Fruit fly (Drosophila melanogaster) whole organism, embryonic: ENCODE data around the gene Dsp1.

Experiments
- Atf3 ChIP-seq: fragments of 200-800 bp; sonication (Bioruptor generic); optimal IDR thresholded peaks from 3 replicates; lab custom pipeline; 2016; ENCODE audit warnings: missing biosample characterization, missing genetic modification characterization
- B-H2 ChIP-seq: fragments of 200-800 bp; sonication (Bioruptor generic); optimal IDR thresholded peaks from 2 replicates; lab custom pipeline; 2018; ENCODE audit warnings: missing biosample characterization, mild to moderate bottlenecking, missing genetic modification characterization
- BEAF-32 ChIP-seq: fragments of 200-800 bp; sonication (Bioruptor generic); optimal IDR thresholded peaks from 3 replicates; lab custom pipeline; 2017; ENCODE audit warnings: missing biosample characterization, missing genetic modification characterization, mild to moderate bottlenecking, moderate library complexity, missing genetic modification reagents
- CG10147 ChIP-seq: fragments of 200-800 bp; sonication (Bioruptor generic); optimal IDR thresholded peaks from 2 replicates; lab custom pipeline; 2019; ENCODE audit warnings: missing biosample characterization, mild to moderate bottlenecking, missing genetic modification characterization, moderate library complexity
- CG10565 ChIP-seq: fragments of 200-800 bp; sonication (Bioruptor generic); optimal IDR thresholded peaks from 3 replicates; lab custom pipeline; 2016; ENCODE audit warnings: missing biosample characterization, mild to moderate bottlenecking, missing genetic modification characterization
- CG11093 ChIP-seq: fragments of 200-800 bp; sonication (Bioruptor generic); IDR thresholded peaks from 3 replicates; pipeline ENCODE4 v1.3.6; 2022; ENCODE audit warnings: missing biosample characterization, missing genetic modification characterization
- CG12071 ChIP-seq: fragments of 200-800 bp; sonication (Bioruptor generic); optimal IDR thresholded peaks from 3 replicates; lab custom pipeline; 2018; ENCODE audit warnings: missing biosample characterization, mild to moderate bottlenecking, missing genetic modification characterization
- CG12769 ChIP-seq: fragments of 200-800 bp; sonication (Bioruptor generic); optimal IDR thresholded peaks from 2 replicates; lab custom pipeline; 2019; ENCODE audit warnings: missing biosample characterization, mild to moderate bottlenecking, missing genetic modification characterization, moderate library complexity
- CG12942 ChIP-seq: fragments of 200-800 bp; sonication (Bioruptor generic); optimal IDR thresholded peaks from 3 replicates; lab custom pipeline; 2016; ENCODE audit warnings: missing biosample characterization, missing genetic modification characterization
- CG16779 ChIP-seq: fragments of 200-800 bp; sonication (Bioruptor generic); IDR thresholded peaks from 2 replicates; pipeline ENCODE4 v1.3.6; 2022; ENCODE audit warnings: missing biosample characterization, missing genetic modification characterization
- CG2116 ChIP-seq: fragments of 200-800 bp; sonication (Bioruptor generic); optimal IDR thresholded peaks from 3 replicates; lab custom pipeline; 2018; ENCODE audit warnings: missing biosample characterization, mild to moderate bottlenecking, missing genetic modification characterization
- CG3281 ChIP-seq: fragments of 200-800 bp; sonication (Bioruptor generic); optimal IDR thresholded peaks from 3 replicates; lab custom pipeline; 2017; ENCODE audit warnings: missing biosample characterization, mild to moderate bottlenecking, missing genetic modification characterization
- CG5180 ChIP-seq: fragments of 200-800 bp; sonication (Bioruptor generic); optimal IDR thresholded peaks from 3 replicates; lab custom pipeline; 2017; ENCODE audit warnings: missing biosample characterization, missing genetic modification characterization, mild to moderate bottlenecking, moderate library complexity, missing genetic modification reagents
- CG5953 ChIP-seq: fragments of 200-800 bp; sonication (Bioruptor generic); IDR thresholded peaks from 2 replicates; pipeline ENCODE4 v1.3.6; 2022; ENCODE audit warnings: missing biosample characterization, missing genetic modification characterization
- CG8089 ChIP-seq: fragments of 200-800 bp; sonication (Bioruptor generic); optimal IDR thresholded peaks from 3 replicates; lab custom pipeline; 2016; ENCODE audit warnings: missing biosample characterization, missing genetic modification characterization
- CG8281 ChIP-seq: fragments of 200-800 bp; sonication (Bioruptor generic); optimal IDR thresholded peaks from 2 replicates; lab custom pipeline; 2018; ENCODE audit warnings: missing biosample characterization, mild to moderate bottlenecking, missing genetic modification characterization, moderate library complexity
- CG8359 ChIP-seq: fragments of 200-800 bp; sonication (Bioruptor generic); optimal IDR thresholded peaks from 2 replicates; lab custom pipeline; 2017; ENCODE audit warnings: missing biosample characterization, mild to moderate bottlenecking, missing genetic modification characterization, borderline replicate concordance
- CG8924 ChIP-seq: fragments of 200-800 bp; optimal IDR thresholded peaks from 3 replicates; lab custom pipeline; 2019; ENCODE audit warnings: missing biosample characterization, mild to moderate bottlenecking, missing genetic modification characterization, moderate library complexity
- CG9437 ChIP-seq: fragments of 200-800 bp; sonication (Bioruptor generic); optimal IDR thresholded peaks from 2 replicates; lab custom pipeline; 2018; ENCODE audit warnings: missing biosample characterization, mild to moderate bottlenecking, missing genetic modification characterization
- CkIIα-i1 ChIP-seq: fragments of 200-800 bp; sonication (Bioruptor generic); IDR thresholded peaks from 2 replicates; pipeline ENCODE4 v1.3.6; 2022; ENCODE audit warnings: missing biosample characterization, missing genetic modification characterization
- Deaf1 ChIP-seq: fragments of 200-800 bp; optimal IDR thresholded peaks from 3 replicates; lab custom pipeline; 2019; ENCODE audit warnings: missing biosample characterization, mild to moderate bottlenecking, missing genetic modification characterization, moderate library complexity
- Dp ChIP-seq: fragments of 200-800 bp; sonication (Bioruptor generic); optimal IDR thresholded peaks from 2 replicates; lab custom pipeline; 2018; ENCODE audit warnings: missing biosample characterization, mild to moderate bottlenecking, missing genetic modification characterization, moderate library complexity
- E2f1 ChIP-seq: fragments of 200-800 bp; sonication (Bioruptor generic); IDR thresholded peaks from 2 replicates; pipeline ENCODE4 v1.3.6; 2022; ENCODE audit warnings: missing biosample characterization, missing genetic modification characterization
- Fer3 ChIP-seq: fragments of 200-800 bp; sonication (Bioruptor generic); optimal IDR thresholded peaks from 2 replicates; lab custom pipeline; 2018; ENCODE audit warnings: missing biosample characterization, mild to moderate bottlenecking, missing genetic modification characterization, moderate library complexity
- Lpt ChIP-seq: fragments of >200 bp; optimal IDR thresholded peaks from 2 replicates; lab custom pipeline; 2018; ENCODE audit warnings: missing biosample characterization, missing genetic modification characterization
- NC2α ChIP-seq: fragments of 200-800 bp; sonication (Bioruptor generic); optimal IDR thresholded peaks from 2 replicates; lab custom pipeline; 2016; ENCODE audit warnings: missing biosample characterization, missing genetic modification characterization
- NFAT ChIP-seq: fragments of 200-800 bp; sonication (Bioruptor generic); IDR thresholded peaks from 2 replicates; pipeline ENCODE4 v1.3.6; 2022; ENCODE audit warnings: missing biosample characterization, missing genetic modification characterization
- Nf-YC ChIP-seq: fragments of 200-800 bp; optimal IDR thresholded peaks from 3 replicates; lab custom pipeline; 2019; ENCODE audit warnings: missing biosample characterization, mild to moderate bottlenecking, missing genetic modification characterization, moderate library complexity
- Optix ChIP-seq: fragments of 200-800 bp; sonication (Bioruptor generic); IDR thresholded peaks from 3 replicates; pipeline ENCODE4 v1.3.6; 2022; ENCODE audit warnings: missing biosample characterization, missing genetic modification characterization
- PHDP ChIP-seq: fragments of 200-800 bp; sonication (Bioruptor generic); optimal IDR thresholded peaks from 3 replicates; lab custom pipeline; 2018; ENCODE audit warnings: missing biosample characterization, mild to moderate bottlenecking, missing genetic modification characterization, moderate library complexity
- Sox102F ChIP-seq: fragments of 200-800 bp; sonication (Bioruptor generic); optimal IDR thresholded peaks from 2 replicates; lab custom pipeline; 2018; ENCODE audit warnings: missing biosample characterization, mild to moderate bottlenecking, missing genetic modification characterization, moderate library complexity
- Usf ChIP-seq: fragments of 200-800 bp; sonication (Bioruptor generic); optimal IDR thresholded peaks from 2 replicates; lab custom pipeline; 2017; ENCODE audit warnings: missing genotype, missing biosample characterization, missing genetic modification characterization
- ab ChIP-seq: fragments of 200-800 bp; sonication (Bioruptor generic); optimal IDR thresholded peaks from 2 replicates; lab custom pipeline; 2016; ENCODE audit warnings: missing biosample characterization, missing genetic modification characterization
- aop ChIP-seq: fragments of 200-800 bp; sonication (Bioruptor generic); IDR thresholded peaks from 2 replicates; pipeline ENCODE4 v1.3.6; 2022; ENCODE audit warnings: missing biosample characterization, missing genetic modification characterization
- ap ChIP-seq: fragments of 200-800 bp; sonication (Bioruptor generic); IDR thresholded peaks from 2 replicates; pipeline ENCODE4 v1.3.6; 2022; ENCODE audit warnings: missing biosample characterization, missing genetic modification characterization
- chn ChIP-seq: fragments of 200-800 bp; sonication (Bioruptor generic); optimal IDR thresholded peaks from 2 replicates; lab custom pipeline; 2016; ENCODE audit warnings: missing biosample characterization, missing genetic modification characterization
- corto ChIP-seq: fragments of 200-800 bp; sonication (Bioruptor generic); optimal IDR thresholded peaks from 2 replicates; lab custom pipeline; 2016; ENCODE audit warnings: missing biosample characterization, mild to moderate bottlenecking, missing genetic modification characterization, moderate library complexity
- en ChIP-seq: fragments of 200-800 bp; sonication (Bioruptor generic); optimal IDR thresholded peaks from 2 replicates; lab custom pipeline; 2016; ENCODE audit warnings: missing biosample characterization, missing genetic modification characterization
- gfzf ChIP-seq: fragments of 200-800 bp; sonication (Bioruptor generic); optimal IDR thresholded peaks from 2 replicates; lab custom pipeline; 2016; ENCODE audit warnings: missing biosample characterization, mild to moderate bottlenecking, missing genetic modification characterization, moderate library complexity
- inv ChIP-seq: fragments of 200-800 bp; sonication (Bioruptor generic); IDR thresholded peaks from 2 replicates; pipeline ENCODE4 v1.3.6; 2022; ENCODE audit warnings: missing biosample characterization, missing genetic modification characterization; ENCODE audit not compliant: partially characterized antibody
- jing ChIP-seq: fragments of 200-800 bp; sonication (Bioruptor generic); optimal IDR thresholded peaks from 2 replicates; lab custom pipeline; 2018; ENCODE audit warnings: missing biosample characterization, mild to moderate bottlenecking, missing genetic modification characterization
- kay ChIP-seq: fragments of 200-800 bp; sonication (Bioruptor generic); optimal IDR thresholded peaks from 2 replicates; lab custom pipeline; 2016; ENCODE audit warnings: missing biosample characterization, missing genetic modification characterization
- knrl ChIP-seq: fragments of 200-800 bp; sonication (Bioruptor generic); IDR thresholded peaks from 3 replicates; pipeline ENCODE4 v1.3.6; 2022; ENCODE audit warnings: missing biosample characterization, missing genetic modification characterization; ENCODE audit not compliant: partially characterized antibody
- lmd ChIP-seq: fragments of 200-800 bp; sonication (Bioruptor generic); IDR thresholded peaks from 2 replicates; pipeline ENCODE4 v1.3.6; 2022; ENCODE audit warnings: missing biosample characterization, missing genetic modification characterization
- ranshi ChIP-seq: fragments of 200-800 bp; sonication (Bioruptor generic); IDR thresholded peaks from 2 replicates; pipeline ENCODE4 v1.3.6; 2022; ENCODE audit warnings: missing biosample characterization, missing genetic modification characterization
- so ChIP-seq: fragments of 200-800 bp; sonication (Bioruptor generic); IDR thresholded peaks from 3 replicates; pipeline ENCODE4 v1.3.6; 2022; ENCODE audit warnings: missing biosample characterization, missing genetic modification characterization
- trem ChIP-seq: fragments of 200-800 bp; optimal IDR thresholded peaks from 3 replicates; lab custom pipeline; 2019; ENCODE audit warnings: missing biosample characterization, mild to moderate bottlenecking, missing genetic modification characterization, moderate library complexity
- unpg ChIP-seq: fragments of 200-800 bp; sonication (Bioruptor generic); optimal IDR thresholded peaks from 3 replicates; lab custom pipeline; 2018; ENCODE audit warnings: missing biosample characterization, mild to moderate bottlenecking, missing genetic modification characterization, moderate library complexity
- wek ChIP-seq: fragments of 200-800 bp; sonication (Bioruptor generic); optimal IDR thresholded peaks from 3 replicates; lab custom pipeline; 2018; ENCODE audit warnings: missing biosample characterization, mild to moderate bottlenecking, missing genetic modification characterization, moderate library complexity
- wor ChIP-seq: fragments of 200-800 bp; sonication (Bioruptor generic); IDR thresholded peaks from 2 replicates; pipeline ENCODE4 v1.3.6; 2022; ENCODE audit warnings: missing biosample characterization, missing genetic modification characterization
- zfh2 ChIP-seq: fragments of 200-800 bp; sonication (Bioruptor generic); optimal IDR thresholded peaks from 2 replicates; lab custom pipeline; 2016; ENCODE audit warnings: missing biosample characterization, missing genetic modification characterization

The Dsp1 gene

DNA sequence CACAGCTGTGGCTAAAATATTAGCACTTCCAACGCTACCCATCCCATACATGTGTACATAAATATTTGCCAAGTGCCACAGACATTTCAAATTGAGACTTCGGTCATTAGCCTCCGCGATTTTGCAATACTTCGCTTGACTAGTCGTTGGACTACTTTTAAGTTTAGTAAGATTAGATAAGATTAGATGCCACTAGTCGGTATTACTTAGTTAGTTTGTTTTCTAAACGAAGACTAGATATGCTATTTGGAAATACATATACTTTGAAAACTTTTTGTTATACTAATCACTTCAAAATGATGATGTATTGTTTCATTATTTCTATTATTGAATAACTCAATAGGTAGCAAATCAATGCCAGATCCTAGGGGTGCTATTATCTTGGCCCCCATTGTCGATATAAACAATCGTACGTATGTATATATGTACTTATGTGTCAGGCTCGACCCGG, 52.6 kb downstream of the Dsp1 start (continued):
- peak; percentile 24 for TF ChIP-seq PHDP (tag; lab: Kevin White, UChicago)
- no peak for TF ChIP-seq CG11093 (GFP tag; lab: Robert Waterston, UW)
- peak; percentile 63 for TF ChIP-seq CG3281 (GFP tag; lab: Kevin White, UChicago)
- TF ChIP-seq CkIIα-i1 (GFP tag; lab: Robert Waterston, UW), result no peak
- TF ChIP-seq jing (GFP tag; lab: Kevin White, UChicago), result no peak
- TF ChIP-seq Deaf1 (tag; lab: Kevin White, UChicago), result no peak
- no peak for TF ChIP-seq NFAT (GFP tag; lab: Robert Waterston, UW)
- no peak for TF ChIP-seq CG16779 (GFP tag; lab: Robert Waterston, UW)
- TF ChIP-seq so (GFP tag; lab: Robert Waterston, UW), result no peak
- no peak for TF ChIP-seq CG5180 (GFP tag; lab: Kevin White, UChicago)
- TF ChIP-seq kay (GFP tag; lab: Kevin White, UChicago), result no peak
- TF ChIP-seq CG8089 (GFP tag; lab: Kevin White, UChicago), result no peak
- no peak for TF ChIP-seq aop (GFP tag; lab: Robert Waterston, UW)
- TF ChIP-seq Dp, result no peak
- TF ChIP-seq wor (GFP tag; lab: Robert Waterston, UW), result no peak
- no peak for TF ChIP-seq en
- TF ChIP-seq CG9437 (GFP tag; lab: Kevin White, UChicago), result peak; percentile 28
- TF ChIP-seq ab, result no peak
- TF ChIP-seq CG12769 (tag; lab: Kevin White, UChicago), result no peak
- TF ChIP-seq corto (GFP tag; lab: Kevin White, UChicago), result peak; percentile 21
- TF ChIP-seq trem (tag; lab: Kevin White, UChicago), result peak; percentile 10
- TF ChIP-seq NC2α (GFP tag; lab: Kevin White, UChicago), result no peak
- TF ChIP-seq CG8924 (tag; lab: Kevin White, UChicago), result peak; percentile 49
- no peak for TF ChIP-seq BEAF-32 (GFP tag; lab: Kevin White, UChicago)
- TF ChIP-seq gfzf, result no peak
- TF ChIP-seq CG2116 (GFP tag; lab: Kevin White, UChicago), result no peak
- TF ChIP-seq chn (GFP tag; lab: Kevin White, UChicago), result no peak
- no peak for TF ChIP-seq CG5953 (GFP tag; lab: Robert Waterston, UW)
- no peak for TF ChIP-seq Atf3
- no peak for TF ChIP-seq wek (GFP tag; lab: Kevin White, UChicago)
- no peak for TF ChIP-seq CG12071 (GFP tag; lab: Kevin White, UChicago)
- TF ChIP-seq B-H2 (GFP tag; lab: Kevin White, UChicago), result peak; percentile 18
- TF ChIP-seq Optix (GFP tag; lab: Robert Waterston, UW), result no peak
- TF ChIP-seq knrl (GFP tag; lab: Robert Waterston, UW), result no peak
- peak; percentile 27 for TF ChIP-seq unpg (GFP tag; lab: Kevin White, UChicago)
- TF ChIP-seq Lpt, result no peak
- no peak for TF ChIP-seq CG12942 (GFP tag; lab: Kevin White, UChicago)
- TF ChIP-seq Nf-YC (tag; lab: Kevin White, UChicago), result peak; percentile 7
- no peak for TF ChIP-seq CG8281 (tag; lab: Kevin White, UChicago)
- 0 out of 2 replicates have a peak, but pooled peaks have one; percentile 13 for TF ChIP-seq lmd (GFP tag; lab: Robert Waterston, UW)
- TF ChIP-seq Usf (GFP tag; lab: Kevin White, UChicago), result no peak
- TF ChIP-seq CG8359 (GFP tag; lab: Kevin White, UChicago), result no peak
- TF ChIP-seq zfh2 (GFP tag; lab: Kevin White, UChicago), result no peak
- TF ChIP-seq ranshi (GFP tag; lab: Robert Waterston, UW), result no peak
- peak; percentile 21 for TF ChIP-seq Sox102F
- TF ChIP-seq ap (GFP tag; lab: Robert Waterston, UW), result no peak
- TF ChIP-seq CG10147 (GFP tag; lab: Kevin White, UChicago), result peak; percentile 4
- TF ChIP-seq E2f1 (GFP tag; lab: Robert Waterston, UW), result 0 out of 2 replicates have a peak, but pooled peaks have one; percentile 17
- peak; percentile 37 for TF ChIP-seq Fer3 (tag; lab: Kevin White, UChicago)
- TF ChIP-seq inv (GFP tag; lab: Robert Waterston, UW), result no peak
- TF ChIP-seq CG10565 (GFP tag; lab: Kevin White, UChicago), result no peak
